Fruit fly (Drosophila melanogaster): ENCODE results near the gene scf.

The scf gene

dm6 chr3L:1313039-1313766 lies 14.7 kb downstream of the scf start, which contains the start of the genes sturkopf and Herc4 (continued):
- peak; percentile 44; the same call in 1 of the 2 replicates for TF ChIP-seq E2f1 (GFP tag; IDR thresholded peaks at IDR 0.05)
- TF ChIP-seq Hr3 (GFP tag; optimal IDR thresholded peaks at IDR 0.05): peak; percentile 72
- TF ChIP-seq Hand (GFP tag; optimal IDR thresholded peaks at IDR 0.05): peak; percentile 9
- TF ChIP-seq ci (GFP tag; IDR thresholded peaks at IDR 0.05): peak; percentile 68
- no peak for TF ChIP-seq z (GFP tag; IDR thresholded peaks at IDR 0.05)
- no peak for TF ChIP-seq CG8281 (tag; optimal IDR thresholded peaks at IDR 0.05)
- peak; percentile 80 for TF ChIP-seq Xbp1 (GFP tag; optimal IDR thresholded peaks at IDR 0.05)
- TF ChIP-seq phol (tag; optimal IDR thresholded peaks at IDR 0.05): peak; percentile 69
- peak; percentile 88 for TF ChIP-seq CG12659 (GFP tag; optimal IDR thresholded peaks at IDR 0.05)
- TF ChIP-seq CG10366 (GFP tag; IDR thresholded peaks at IDR 0.05): peak; percentile 54
- TF ChIP-seq fd64A (GFP tag; optimal IDR thresholded peaks at IDR 0.05): no peak
- TF ChIP-seq CG4360 (GFP tag; IDR thresholded peaks at IDR 0.05): no peak
- peak; percentile 41 for TF ChIP-seq Fer3 (tag; optimal IDR thresholded peaks at IDR 0.05)
- TF ChIP-seq CG11695 (GFP tag; IDR thresholded peaks at IDR 0.05): peak; percentile 40; the same call in 1 of the 3 replicates
- TF ChIP-seq CG4424 (GFP tag; optimal IDR thresholded peaks at IDR 0.05): peak; percentile 71
- TF ChIP-seq CG13424 (tag; optimal IDR thresholded peaks at IDR 0.05): peak; percentile 80
- peak; percentile 58 for TF ChIP-seq Sry-δ (GFP tag; optimal IDR thresholded peaks at IDR 0.05)
- peak; percentile 66 for TF ChIP-seq CG10209 (GFP tag; optimal IDR thresholded peaks at IDR 0.05)
- peak; percentile 83 for TF ChIP-seq sug (tag; optimal IDR thresholded peaks at IDR 0.05)
- TF ChIP-seq grn (GFP tag; optimal IDR thresholded peaks at IDR 0.05): peak; percentile 38
- peak; percentile 42 for TF ChIP-seq CG4820 (GFP tag; optimal IDR thresholded peaks at IDR 0.05)
- TF ChIP-seq CG30020 (tag; optimal IDR thresholded peaks at IDR 0.05): peak; percentile 62
- TF ChIP-seq BtbVII (GFP tag; optimal IDR thresholded peaks at IDR 0.05): peak; percentile 48
- TF ChIP-seq CG18262 (tag; optimal IDR thresholded peaks at IDR 0.05): peak; percentile 84
- TF ChIP-seq tin (GFP tag; optimal IDR thresholded peaks at IDR 0.05): peak; percentile 61
- 0 out of 2 replicates have a peak, but pooled peaks have one; percentile 41 for TF ChIP-seq Ada2b (GFP tag; IDR thresholded peaks at IDR 0.05)
- peak; percentile 91 for TF ChIP-seq Camta (GFP tag; optimal IDR thresholded peaks at IDR 0.05)
- TF ChIP-seq pros (GFP tag; optimal IDR thresholded peaks at IDR 0.05): peak; percentile 2
- TF ChIP-seq CG12391 (tag; optimal IDR thresholded peaks at IDR 0.05): peak; percentile 79
- peak; percentile 43 for TF ChIP-seq twi (tag; optimal IDR thresholded peaks at IDR 0.05)
- peak in 1 of 2 experiments; percentile 21 for TF ChIP-seq tll (GFP tag; optimal IDR thresholded peaks at IDR 0.05)
- peak; percentile 43 for TF ChIP-seq CG6765 (GFP tag; optimal IDR thresholded peaks at IDR 0.05)
- peak; percentile 22 for TF ChIP-seq sd (tag; optimal IDR thresholded peaks at IDR 0.05)
- peak; percentile 7 for TF ChIP-seq CG34376 (GFP tag; optimal IDR thresholded peaks at IDR 0.05)
- TF ChIP-seq lola (GFP tag; optimal IDR thresholded peaks at IDR 0.05): peak in 1 of 3 experiments; percentile 85
- TF ChIP-seq fu2 (GFP tag; optimal IDR thresholded peaks at IDR 0.05): peak; percentile 76
- TF ChIP-seq dysf (GFP tag; IDR thresholded peaks at IDR 0.05): peak; percentile 61; the same call in 1 of the 3 replicates
- no peak for TF ChIP-seq Elba2 (GFP tag; optimal IDR thresholded peaks at IDR 0.05)
- no peak for TF ChIP-seq kni (GFP tag; optimal IDR thresholded peaks at IDR 0.05)
- TF ChIP-seq Deaf1 (tag; optimal IDR thresholded peaks at IDR 0.05): no peak
- TF ChIP-seq Meics (GFP tag; optimal IDR thresholded peaks at IDR 0.05): peak; percentile 79
- no peak for TF ChIP-seq Lim3 (GFP tag; IDR thresholded peaks at IDR 0.05)
- TF ChIP-seq org-1 (GFP tag; optimal IDR thresholded peaks at IDR 0.05): peak; percentile 67
- peak; percentile 81 for TF ChIP-seq HLH54F (GFP tag; optimal IDR thresholded peaks at IDR 0.05)
- no peak for TF ChIP-seq hth (optimal IDR thresholded peaks at IDR 0.05)
- no peak for TF ChIP-seq Scr (GFP tag; IDR thresholded peaks at IDR 0.05; ENCODE audit: partially characterized antibody)
- TF ChIP-seq maf-S (GFP tag; optimal IDR thresholded peaks at IDR 0.05): peak; percentile 73
- no peak for TF ChIP-seq CG6791 (GFP tag; IDR thresholded peaks at IDR 0.05; ENCODE audit: partially characterized antibody)
- TF ChIP-seq CG6813 (GFP tag; optimal IDR thresholded peaks at IDR 0.05): no peak
